Worm (Caenorhabditis elegans): ENCODE results near the gene usp-50.

DNA sequence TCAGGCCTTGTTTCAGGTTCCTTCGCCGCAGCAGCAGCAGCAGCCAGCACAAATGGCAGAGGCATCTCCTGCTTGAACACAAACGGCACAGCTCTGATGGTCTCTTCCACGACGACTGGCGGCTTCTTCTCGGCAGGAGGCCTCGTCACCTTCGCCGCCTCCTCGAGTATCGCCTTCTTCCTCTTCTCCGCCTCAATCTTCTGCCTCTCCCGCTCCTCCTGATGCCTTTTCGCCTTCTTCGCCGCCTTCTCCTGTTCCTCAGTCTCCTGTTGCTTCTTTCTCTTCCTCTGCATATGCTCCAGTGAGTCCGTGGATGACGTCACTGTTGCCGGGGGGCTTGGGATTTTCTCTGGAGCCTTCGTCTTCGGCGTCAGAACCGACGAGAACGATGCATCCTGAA is 20.7 kb downstream of the usp-50 start:
- no peak for TF ChIP-seq pha-4 (tag; optimal IDR thresholded peaks at IDR 0.05)
- TF ChIP-seq mep-1 (tag; optimal IDR thresholded peaks at IDR 0.05): no peak
